Fruit fly (Drosophila melanogaster) whole organism, embryonic: ENCODE results near the gene alpha-Man-IIb.

Experiments
- Atf-2 ChIP-seq: fragments of 200-800 bp; sonication (Bioruptor generic); optimal IDR thresholded peaks from 2 replicates; lab custom pipeline; 2016; ENCODE audit warnings: missing biosample characterization, missing genetic modification characterization
- CG10366 ChIP-seq: fragments of 200-800 bp; sonication (Bioruptor generic); IDR thresholded peaks from 2 replicates; pipeline ENCODE4 v1.3.6; 2022; ENCODE audit warnings: missing biosample characterization, missing genetic modification characterization
- CG12391 ChIP-seq: fragments of 200-800 bp; sonication (Bioruptor generic); optimal IDR thresholded peaks from 3 replicates; lab custom pipeline; 2018; ENCODE audit warnings: missing biosample characterization, mild to moderate bottlenecking, missing genetic modification characterization, moderate library complexity
- CG13296 ChIP-seq: fragments of 200-800 bp; sonication (Bioruptor generic); optimal IDR thresholded peaks from 3 replicates; lab custom pipeline; 2018; ENCODE audit warnings: missing biosample characterization, mild to moderate bottlenecking, missing genetic modification characterization
- CG13424 ChIP-seq: fragments of 200-800 bp; sonication (Bioruptor generic); optimal IDR thresholded peaks from 2 replicates; lab custom pipeline; 2019; ENCODE audit warnings: missing biosample characterization, mild to moderate bottlenecking, missing genetic modification characterization, moderate library complexity
- CG14050 ChIP-seq: fragments of 200-800 bp; sonication (Bioruptor generic); IDR thresholded peaks from 3 replicates; pipeline ENCODE4 v1.3.6; 2022; ENCODE audit warnings: missing biosample characterization, missing genetic modification characterization
- CG14441 ChIP-seq: fragments of 200-800 bp; sonication (Bioruptor generic); IDR thresholded peaks from 2 replicates; pipeline ENCODE4 v1.3.6; 2022; ENCODE audit warnings: missing biosample characterization, missing genetic modification characterization
- CG14860 ChIP-seq: fragments of 200-800 bp; sonication (Bioruptor generic); IDR thresholded peaks from 3 replicates; pipeline ENCODE4 v1.3.6; 2022; ENCODE audit warnings: missing biosample characterization, missing genetic modification characterization; ENCODE audit not compliant: partially characterized antibody
- CG15514 ChIP-seq: fragments of 200-800 bp; sonication (Bioruptor generic); optimal IDR thresholded peaks from 3 replicates; lab custom pipeline; 2017; ENCODE audit warnings: missing biosample characterization, missing genetic modification characterization, mild to moderate bottlenecking, moderate library complexity, missing genetic modification reagents
- CG1602 ChIP-seq: fragments of 200-800 bp; sonication (Bioruptor generic); optimal IDR thresholded peaks from 3 replicates; lab custom pipeline; 2016; ENCODE audit warnings: missing biosample characterization, missing genetic modification characterization
- CG17186 ChIP-seq: fragments of 200-800 bp; sonication (Bioruptor generic); optimal IDR thresholded peaks from 3 replicates; lab custom pipeline; 2017; ENCODE audit warnings: missing biosample characterization, missing genetic modification reagents, missing genetic modification characterization
- CG17612 ChIP-seq: fragments of 200-800 bp; sonication (Bioruptor generic); IDR thresholded peaks from 2 replicates; pipeline ENCODE4 v1.3.6; 2022; ENCODE audit warnings: missing biosample characterization, missing genetic modification characterization
- CG17802 ChIP-seq: fragments of 200-800 bp; sonication (Bioruptor generic); optimal IDR thresholded peaks from 2 replicates; lab custom pipeline; 2018; ENCODE audit warnings: missing biosample characterization, mild to moderate bottlenecking, missing genetic modification characterization, moderate library complexity
- CG18619 ChIP-seq: fragments of 200-800 bp; sonication (Bioruptor generic); optimal IDR thresholded peaks from 3 replicates; lab custom pipeline; 2017; ENCODE audit warnings: missing biosample characterization, mild to moderate bottlenecking, missing genetic modification characterization
- CG31365 ChIP-seq: fragments of 200-800 bp; sonication (Bioruptor generic); optimal IDR thresholded peaks from 2 replicates; lab custom pipeline; 2018; ENCODE audit warnings: missing biosample characterization, mild to moderate bottlenecking, missing genetic modification characterization
- CG31441 ChIP-seq: fragments of 200-800 bp; sonication (Bioruptor generic); IDR thresholded peaks from 2 replicates; pipeline ENCODE4 v1.3.6; 2022; ENCODE audit warnings: missing biosample characterization, missing genetic modification characterization
- CG33557 ChIP-seq: fragments of 200-800 bp; sonication (Bioruptor generic); optimal IDR thresholded peaks from 2 replicates; lab custom pipeline; 2019; ENCODE audit warnings: missing biosample characterization, mild to moderate bottlenecking, missing genetic modification characterization, moderate library complexity
- CG4707 ChIP-seq: fragments of 200-800 bp; sonication (Bioruptor generic); optimal IDR thresholded peaks from 2 replicates; lab custom pipeline; 2018; ENCODE audit warnings: missing biosample characterization, mild to moderate bottlenecking, missing genetic modification characterization, moderate library complexity
- CG6272 ChIP-seq: fragments of 200-800 bp; sonication (Bioruptor generic); IDR thresholded peaks from 2 replicates; pipeline ENCODE4 v1.3.6; 2022; ENCODE audit warnings: missing biosample characterization, missing genetic modification characterization
- CG6854 ChIP-seq: fragments of 200-800 bp; sonication (Bioruptor generic); optimal IDR thresholded peaks from 3 replicates; lab custom pipeline; 2017; ENCODE audit warnings: missing biosample characterization, mild to moderate bottlenecking, missing genetic modification characterization
- CG7357 ChIP-seq: fragments of 200-800 bp; sonication (Bioruptor generic); IDR thresholded peaks from 3 replicates; pipeline ENCODE4 v1.3.6; 2022; ENCODE audit warnings: missing biosample characterization, missing genetic modification characterization
- CG7928 ChIP-seq: fragments of 200-800 bp; sonication (Bioruptor generic); optimal IDR thresholded peaks from 2 replicates; lab custom pipeline; 2017; ENCODE audit warnings: missing biosample characterization, mild to moderate bottlenecking, missing genetic modification characterization
- CG8281 ChIP-seq: fragments of 200-800 bp; sonication (Bioruptor generic); optimal IDR thresholded peaks from 2 replicates; lab custom pipeline; 2018; ENCODE audit warnings: missing biosample characterization, mild to moderate bottlenecking, missing genetic modification characterization, moderate library complexity
- CG8924 ChIP-seq: fragments of 200-800 bp; optimal IDR thresholded peaks from 3 replicates; lab custom pipeline; 2019; ENCODE audit warnings: missing biosample characterization, mild to moderate bottlenecking, missing genetic modification characterization, moderate library complexity
- CG9215 ChIP-seq: fragments of 200-800 bp; sonication (Bioruptor generic); IDR thresholded peaks from 2 replicates; pipeline ENCODE4 v1.3.6; 2022; ENCODE audit warnings: missing biosample characterization, missing genetic modification characterization
- CHES-1-like ChIP-seq: fragments of 200-800 bp; sonication (Bioruptor generic); optimal IDR thresholded peaks from 2 replicates; lab custom pipeline; 2016; ENCODE audit warnings: missing biosample characterization, missing genetic modification characterization
- Deaf1 ChIP-seq: fragments of 200-800 bp; optimal IDR thresholded peaks from 3 replicates; lab custom pipeline; 2019; ENCODE audit warnings: missing biosample characterization, mild to moderate bottlenecking, missing genetic modification characterization, moderate library complexity
- Dfd ChIP-seq, 2 experiments: fragments of >200 bp; optimal IDR thresholded peaks; 2 replicates each; lab custom pipeline; 2017; ENCODE audit warnings: missing biosample characterization in 2 of 2, missing genetic modification characterization in 2 of 2
- E2f1 ChIP-seq: fragments of 200-800 bp; sonication (Bioruptor generic); IDR thresholded peaks from 2 replicates; pipeline ENCODE4 v1.3.6; 2022; ENCODE audit warnings: missing biosample characterization, missing genetic modification characterization
- Fer1 ChIP-seq: fragments of 200-800 bp; sonication (Bioruptor generic); optimal IDR thresholded peaks from 2 replicates; lab custom pipeline; 2017; ENCODE audit warnings: missing biosample characterization, mild to moderate bottlenecking, missing genetic modification characterization
- HmgZ ChIP-seq: fragments of 200-800 bp; sonication (Bioruptor generic); optimal IDR thresholded peaks from 2 replicates; lab custom pipeline; 2018; ENCODE audit warnings: missing biosample characterization, mild to moderate bottlenecking, missing genetic modification characterization
- Hmx ChIP-seq: fragments of 200-800 bp; sonication (Bioruptor generic); optimal IDR thresholded peaks from 2 replicates; lab custom pipeline; 2016; ENCODE audit warnings: missing biosample characterization, missing genetic modification characterization
- NK7.1 ChIP-seq: fragments of 200-800 bp; sonication (Bioruptor generic); optimal IDR thresholded peaks from 3 replicates; lab custom pipeline; 2016; ENCODE audit warnings: missing biosample characterization, missing genetic modification characterization
- cad ChIP-seq: fragments of >200 bp; optimal IDR thresholded peaks from 2 replicates; lab custom pipeline; 2017; ENCODE audit warnings: missing biosample characterization, missing genetic modification characterization
- chif ChIP-seq, 2 experiments: fragments of 200-800 bp; sonication (Bioruptor generic); optimal IDR thresholded peaks; 3 replicates each; lab custom pipeline; 2016; ENCODE audit warnings: missing biosample characterization in 2 of 2, missing genetic modification characterization in 2 of 2
- ci ChIP-seq: fragments of 200-800 bp; sonication (Bioruptor generic); IDR thresholded peaks from 3 replicates; pipeline ENCODE4 v1.3.6; 2022; ENCODE audit warnings: missing biosample characterization, missing genetic modification characterization
- cwo ChIP-seq: fragments of 200-800 bp; sonication (Bioruptor generic); optimal IDR thresholded peaks from 3 replicates; lab custom pipeline; 2017; ENCODE audit warnings: missing biosample characterization, missing genetic modification characterization, mild to moderate bottlenecking, moderate library complexity, missing genetic modification reagents
- fd64A ChIP-seq: fragments of 200-800 bp; sonication (Bioruptor generic); optimal IDR thresholded peaks from 3 replicates; lab custom pipeline; 2018; ENCODE audit warnings: missing biosample characterization, mild to moderate bottlenecking, missing genetic modification characterization
- ftz-f1 ChIP-seq: fragments of 200-800 bp; sonication (Bioruptor generic); optimal IDR thresholded peaks from 2 replicates; lab custom pipeline; 2016; ENCODE audit warnings: missing biosample characterization, missing genetic modification characterization
- hb ChIP-seq: fragments of 200-800 bp; sonication (Bioruptor generic); IDR thresholded peaks from 3 replicates; pipeline ENCODE4 v1.3.6; 2022; ENCODE audit warnings: missing biosample characterization, missing genetic modification characterization; ENCODE audit not compliant: partially characterized antibody
- hkb ChIP-seq, 2 experiments: fragments of 200-800 bp in 1 of 2; fragments of >200 bp in 1 of 2; sonication (Bioruptor generic) in 1 of 2; IDR thresholded peaks in 1 of 2; optimal IDR thresholded peaks in 1 of 2; 2 replicates each; pipeline versions ENCODE4 v1.3.6 to Lab custom; 2017 to 2022; ENCODE audit warnings: missing biosample characterization in 1 of 2, missing genetic modification characterization in 1 of 2
- jumu ChIP-seq: fragments of 200-800 bp; sonication (Bioruptor generic); optimal IDR thresholded peaks from 3 replicates; lab custom pipeline; 2016; ENCODE audit warnings: missing biosample characterization, missing genetic modification characterization
- mam ChIP-seq: fragments of 200-800 bp; sonication (Bioruptor generic); optimal IDR thresholded peaks from 3 replicates; lab custom pipeline; 2016; ENCODE audit warnings: missing biosample characterization, missing genetic modification characterization
- phol ChIP-seq: fragments of 200-800 bp; sonication (Bioruptor generic); optimal IDR thresholded peaks from 3 replicates; lab custom pipeline; 2018; ENCODE audit warnings: missing biosample characterization, mild to moderate bottlenecking, missing genetic modification characterization, moderate library complexity
- sens ChIP-seq: fragments of 200-800 bp; sonication (Bioruptor generic); peaks from one replicate; lab custom pipeline; 2016; ENCODE audit warnings: missing biosample characterization, missing genetic modification characterization
- seq ChIP-seq: fragments of 200-800 bp; sonication (Bioruptor generic); IDR thresholded peaks from 2 replicates; pipeline ENCODE4 v1.3.6; 2022; ENCODE audit warnings: missing biosample characterization, missing genetic modification characterization
- ssp ChIP-seq: fragments of 200-800 bp; sonication (Bioruptor generic); IDR thresholded peaks from 2 replicates; pipeline ENCODE4 v1.3.6; 2022; ENCODE audit warnings: missing biosample characterization, missing genetic modification characterization
- unpg ChIP-seq: fragments of 200-800 bp; sonication (Bioruptor generic); optimal IDR thresholded peaks from 3 replicates; lab custom pipeline; 2018; ENCODE audit warnings: missing biosample characterization, mild to moderate bottlenecking, missing genetic modification characterization, moderate library complexity
- vvl ChIP-seq: fragments of 200-800 bp; sonication (Bioruptor generic); IDR thresholded peaks from 2 replicates; pipeline ENCODE4 v1.3.6; 2022; ENCODE audit warnings: missing biosample characterization, missing genetic modification characterization
- wor ChIP-seq: fragments of 200-800 bp; sonication (Bioruptor generic); IDR thresholded peaks from 2 replicates; pipeline ENCODE4 v1.3.6; 2022; ENCODE audit warnings: missing biosample characterization, missing genetic modification characterization

Gene alpha-Man-IIb

dm6 chr3R:15857189-15857767 lies 53.2 kb downstream of the alpha-Man-IIb start, which contains the start of gene Hmt-1 (continued):
- TF ChIP-seq ftz-f1 (GFP tag; lab: Kevin White, UChicago) (peak; percentile 36), CG7357 (GFP tag; lab: Robert Waterston, UW) (peak; percentile 92), Fer1 (GFP tag; lab: Kevin White, UChicago) (no peak), unpg (no peak), CG14441 (GFP tag; lab: Robert Waterston, UW) (no peak), CG14050 (GFP tag; lab: Robert Waterston, UW) (no peak), CG17802 (no peak), phol (tag; lab: Kevin White, UChicago) (peak; percentile 57), HmgZ (tag; lab: Kevin White, UChicago) (peak; percentile 42), Dfd (GFP tag; optimal IDR thresholded peaks at IDR 0.05; lab: Kevin White, UChicago) (no peak), CG31441 (GFP tag; lab: Robert Waterston, UW) (no peak), CG8281 (no peak), mam (no peak), CG1602 (GFP tag; lab: Kevin White, UChicago) (no peak), ssp (peak; percentile 74), CG10366 (GFP tag; lab: Robert Waterston, UW) (no peak), CG9215 (GFP tag; lab: Robert Waterston, UW) (no peak), NK7.1 (no peak), Hmx (no peak), cad (GFP tag; lab: Kevin White, UChicago) (no peak), jumu (GFP tag; lab: Kevin White, UChicago) (no peak), ci (no peak), cwo (GFP tag; lab: Kevin White, UChicago) (peak; percentile 8), hb (GFP tag; lab: Robert Waterston, UW) (no peak), CG14860 (GFP tag; lab: Robert Waterston, UW) (no peak), CG33557 (GFP tag; lab: Kevin White, UChicago) (no peak), Atf-2 (GFP tag; lab: Kevin White, UChicago) (no peak), CG6272 (GFP tag; lab: Robert Waterston, UW) (no peak), CG12391 (peak; percentile 64), seq (GFP tag; lab: Robert Waterston, UW) (no peak), CG18619 (GFP tag; lab: Kevin White, UChicago) (no peak), CG13296 (GFP tag; lab: Kevin White, UChicago) (no peak), CHES-1-like (GFP tag; lab: Kevin White, UChicago) (peak; percentile 3), E2f1 (no peak), CG31365 (tag; lab: Kevin White, UChicago) (no peak), CG8924 (tag; lab: Kevin White, UChicago) (peak; percentile 15), sens (peak; percentile 83), hkb (optimal IDR thresholded peaks at IDR 0.05; lab: Kevin White, UChicago) (peak; percentile 11), hkb (GFP tag; IDR thresholded peaks at IDR 0.05; lab: Robert Waterston, UW) (no peak), chif (GFP tag; optimal IDR thresholded peaks at IDR 0.05; lab: Kevin White, UChicago) (peak in 1 of 2 experiments; percentile 6), CG17612 (GFP tag; lab: Robert Waterston, UW) (no peak), CG6854 (GFP tag; lab: Kevin White, UChicago) (no peak), Deaf1 (no peak), fd64A (GFP tag; lab: Kevin White, UChicago) (no peak), CG7928 (peak; percentile 96), CG13424 (tag; lab: Kevin White, UChicago) (peak; percentile 5), CG4707 (GFP tag; lab: Kevin White, UChicago) (no peak), wor (GFP tag; lab: Robert Waterston, UW) (no peak), vvl (peak; percentile 81), CG17186 (peak; percentile 57), CG15514 (peak; percentile 62)
